Fruit fly (Drosophila melanogaster) whole organism, embryonic: ENCODE measurements around the gene CG7179.

Experiments used
- BtbVII ChIP-seq: fragments of 200-800 bp; sonication (Bioruptor generic); optimal IDR thresholded peaks from 3 replicates; lab custom pipeline; 2017; ENCODE audit warnings: missing biosample characterization, mild to moderate bottlenecking, missing genetic modification characterization
- CG10543 ChIP-seq: fragments of 200-800 bp; sonication (Bioruptor generic); optimal IDR thresholded peaks from 3 replicates; lab custom pipeline; 2017; ENCODE audit warnings: missing biosample characterization, mild to moderate bottlenecking, missing genetic modification characterization, moderate library complexity
- CG10654 ChIP-seq: fragments of 200-800 bp; sonication (Bioruptor generic); optimal IDR thresholded peaks from 2 replicates; lab custom pipeline; 2016; ENCODE audit warnings: missing biosample characterization, missing genetic modification characterization
- CG12071 ChIP-seq: fragments of 200-800 bp; sonication (Bioruptor generic); optimal IDR thresholded peaks from 3 replicates; lab custom pipeline; 2018; ENCODE audit warnings: missing biosample characterization, mild to moderate bottlenecking, missing genetic modification characterization
- CG12659 ChIP-seq: fragments of 200-800 bp; sonication (Bioruptor generic); optimal IDR thresholded peaks from 3 replicates; lab custom pipeline; 2017; ENCODE audit warnings: mild to moderate bottlenecking, missing biosample characterization, missing genetic modification reagents, missing genetic modification characterization
- CG13624 ChIP-seq: fragments of 200-800 bp; sonication (Bioruptor generic); optimal IDR thresholded peaks from 2 replicates; lab custom pipeline; 2016; ENCODE audit warnings: missing biosample characterization, missing genetic modification characterization
- CG14710 ChIP-seq: fragments of 200-800 bp; sonication (Bioruptor generic); optimal IDR thresholded peaks from 3 replicates; lab custom pipeline; 2019; ENCODE audit warnings: missing biosample characterization, mild to moderate bottlenecking, missing genetic modification characterization, moderate library complexity
- CG17186 ChIP-seq: fragments of 200-800 bp; sonication (Bioruptor generic); optimal IDR thresholded peaks from 3 replicates; lab custom pipeline; 2017; ENCODE audit warnings: missing biosample characterization, missing genetic modification reagents, missing genetic modification characterization
- CG18262 ChIP-seq: fragments of 200-800 bp; optimal IDR thresholded peaks from 3 replicates; lab custom pipeline; 2019; ENCODE audit warnings: missing biosample characterization, mild to moderate bottlenecking, missing genetic modification characterization, moderate library complexity
- CG31365 ChIP-seq: fragments of 200-800 bp; sonication (Bioruptor generic); optimal IDR thresholded peaks from 2 replicates; lab custom pipeline; 2018; ENCODE audit warnings: missing biosample characterization, mild to moderate bottlenecking, missing genetic modification characterization
- CG33213 ChIP-seq: fragments of 200-800 bp; sonication (Bioruptor generic); optimal IDR thresholded peaks from 3 replicates; lab custom pipeline; 2016; ENCODE audit warnings: missing biosample characterization, missing genetic modification characterization
- CG4854 ChIP-seq: fragments of 200-800 bp; sonication (Bioruptor generic); optimal IDR thresholded peaks from 2 replicates; lab custom pipeline; 2016; ENCODE audit warnings: missing biosample characterization, missing genetic modification characterization, inconsistent platforms
- CG6765 ChIP-seq: fragments of 200-800 bp; sonication (Bioruptor generic); optimal IDR thresholded peaks from 3 replicates; lab custom pipeline; 2017; ENCODE audit warnings: missing biosample characterization, mild to moderate bottlenecking, missing genetic modification characterization
- CG6813 ChIP-seq: fragments of 200-800 bp; sonication (Bioruptor generic); optimal IDR thresholded peaks from 2 replicates; lab custom pipeline; 2017; ENCODE audit warnings: missing biosample characterization, missing genetic modification characterization, mild to moderate bottlenecking, moderate library complexity, missing genetic modification reagents
- CG8290 ChIP-seq, 3 experiments: fragments of 200-800 bp; sonication (Bioruptor generic); optimal IDR thresholded peaks; 2 replicates each; lab custom pipeline; 2016 to 2019; ENCODE audit warnings: missing biosample characterization in 3 of 3, missing genetic modification characterization in 3 of 3, mild to moderate bottlenecking in 2 of 3, moderate library complexity in 1 of 3
- CG8924 ChIP-seq: fragments of 200-800 bp; optimal IDR thresholded peaks from 3 replicates; lab custom pipeline; 2019; ENCODE audit warnings: missing biosample characterization, mild to moderate bottlenecking, missing genetic modification characterization, moderate library complexity
- CG9727 ChIP-seq: fragments of 200-800 bp; sonication (Bioruptor generic); optimal IDR thresholded peaks from 3 replicates; lab custom pipeline; 2017; ENCODE audit warnings: missing biosample characterization, mild to moderate bottlenecking, missing genetic modification characterization
- CG9932 ChIP-seq: fragments of 200-800 bp; sonication (Bioruptor generic); IDR thresholded peaks from 2 replicates; pipeline ENCODE4 v1.3.6; 2022; ENCODE audit warnings: missing biosample characterization, missing genetic modification characterization
- CHES-1-like ChIP-seq: fragments of 200-800 bp; sonication (Bioruptor generic); optimal IDR thresholded peaks from 2 replicates; lab custom pipeline; 2016; ENCODE audit warnings: missing biosample characterization, missing genetic modification characterization
- Dip2 ChIP-seq: fragments of 200-800 bp; sonication (Bioruptor generic); IDR thresholded peaks from 2 replicates; pipeline ENCODE4 v1.3.6; 2022; ENCODE audit warnings: missing biosample characterization, missing genetic modification characterization
- Elba2 ChIP-seq: fragments of 200-800 bp; sonication (Bioruptor generic); optimal IDR thresholded peaks from 3 replicates; lab custom pipeline; 2016; ENCODE audit warnings: missing biosample characterization, missing genetic modification characterization
- Ets97D ChIP-seq: fragments of 200-800 bp; sonication (Bioruptor generic); optimal IDR thresholded peaks from 3 replicates; lab custom pipeline; 2016; ENCODE audit warnings: missing biosample characterization, missing genetic modification characterization
- Gsc ChIP-seq: fragments of 200-800 bp; sonication (Bioruptor generic); IDR thresholded peaks from 2 replicates; pipeline ENCODE4 v1.3.6; 2022; ENCODE audit warnings: missing biosample characterization, missing genetic modification characterization
- Hmx ChIP-seq: fragments of 200-800 bp; sonication (Bioruptor generic); optimal IDR thresholded peaks from 2 replicates; lab custom pipeline; 2016; ENCODE audit warnings: missing biosample characterization, missing genetic modification characterization
- Hr3 ChIP-seq: fragments of 200-800 bp; sonication (Bioruptor generic); optimal IDR thresholded peaks from 3 replicates; lab custom pipeline; 2016; ENCODE audit warnings: missing biosample characterization, missing genetic modification characterization
- Jarid2 ChIP-seq: fragments of 200-800 bp; sonication (Bioruptor generic); optimal IDR thresholded peaks from 3 replicates; lab custom pipeline; 2017; ENCODE audit warnings: mild to moderate bottlenecking, missing biosample characterization, missing genetic modification reagents, missing genetic modification characterization
- Lhr ChIP-seq: fragments of 200-800 bp; sonication (Bioruptor generic); optimal IDR thresholded peaks from 3 replicates; lab custom pipeline; 2017; ENCODE audit warnings: mild to moderate bottlenecking, missing biosample characterization, missing genetic modification reagents, missing genetic modification characterization
- Max ChIP-seq: fragments of 200-800 bp; sonication (Bioruptor generic); optimal IDR thresholded peaks from 2 replicates; lab custom pipeline; 2016; ENCODE audit warnings: missing biosample characterization, mild to moderate bottlenecking, missing genetic modification characterization
- NFAT ChIP-seq: fragments of 200-800 bp; sonication (Bioruptor generic); IDR thresholded peaks from 2 replicates; pipeline ENCODE4 v1.3.6; 2022; ENCODE audit warnings: missing biosample characterization, missing genetic modification characterization
- Nf-YA ChIP-seq: fragments of 200-800 bp; sonication (Bioruptor generic); IDR thresholded peaks from 2 replicates; pipeline ENCODE4 v1.3.6; 2022; ENCODE audit warnings: missing biosample characterization, missing genetic modification characterization
- YL-1 ChIP-seq: fragments of 200-800 bp; sonication (Bioruptor generic); optimal IDR thresholded peaks from 3 replicates; lab custom pipeline; 2017; ENCODE audit warnings: missing biosample characterization, mild to moderate bottlenecking, missing genetic modification characterization
- bigmax ChIP-seq: fragments of 200-800 bp; sonication (Bioruptor generic); optimal IDR thresholded peaks from 2 replicates; lab custom pipeline; 2018; ENCODE audit warnings: missing biosample characterization, mild to moderate bottlenecking, missing genetic modification characterization
- bsh ChIP-seq, 2 experiments: fragments of 200-800 bp; sonication (Bioruptor generic); optimal IDR thresholded peaks; 2 replicates each; lab custom pipeline; 2017 to 2018; ENCODE audit warnings: mild to moderate bottlenecking in 2 of 2, missing biosample characterization in 2 of 2, missing genetic modification characterization in 2 of 2, moderate library complexity in 1 of 2
- cato ChIP-seq: fragments of 200-800 bp; sonication (Bioruptor generic); optimal IDR thresholded peaks from 2 replicates; lab custom pipeline; 2016; ENCODE audit warnings: missing biosample characterization, missing genetic modification characterization, borderline replicate concordance
- dimm ChIP-seq: fragments of 200-800 bp; sonication (Bioruptor generic); IDR thresholded peaks from 2 replicates; pipeline ENCODE4 v1.3.6; 2022; ENCODE audit warnings: missing biosample characterization, missing genetic modification characterization
- gfzf ChIP-seq: fragments of 200-800 bp; sonication (Bioruptor generic); optimal IDR thresholded peaks from 2 replicates; lab custom pipeline; 2016; ENCODE audit warnings: missing biosample characterization, mild to moderate bottlenecking, missing genetic modification characterization, moderate library complexity
- gsb ChIP-seq: fragments of 200-800 bp; sonication (Bioruptor generic); IDR thresholded peaks from 2 replicates; pipeline ENCODE4 v1.3.6; 2022; ENCODE audit warnings: missing biosample characterization, missing genetic modification characterization
- jumu ChIP-seq: fragments of 200-800 bp; sonication (Bioruptor generic); optimal IDR thresholded peaks from 3 replicates; lab custom pipeline; 2016; ENCODE audit warnings: missing biosample characterization, missing genetic modification characterization
- kni ChIP-seq: fragments of 200-800 bp; sonication (Bioruptor generic); optimal IDR thresholded peaks from 3 replicates; lab custom pipeline; 2017; ENCODE audit warnings: mild to moderate bottlenecking, missing biosample characterization, missing genetic modification reagents, missing genetic modification characterization
- lov ChIP-seq, 2 experiments: fragments of 200-800 bp in 1 of 2; fragments of >200 bp in 1 of 2; sonication (Bioruptor generic) in 1 of 2; IDR thresholded peaks in 1 of 2; optimal IDR thresholded peaks in 1 of 2; 2 replicates in 1 of 2; 3 replicates in 1 of 2; pipeline versions ENCODE4 v1.3.6 to Lab custom; 2017 to 2022; ENCODE audit warnings: missing biosample characterization in 1 of 2, missing genetic modification characterization in 1 of 2
- nau ChIP-seq: fragments of 200-800 bp; sonication (Bioruptor generic); optimal IDR thresholded peaks from 3 replicates; lab custom pipeline; 2017; ENCODE audit warnings: missing biosample characterization, mild to moderate bottlenecking, missing genetic modification characterization, missing genetic modification reagents
- onecut ChIP-seq: fragments of 200-800 bp; sonication (Bioruptor generic); IDR thresholded peaks from 2 replicates; pipeline ENCODE4 v1.3.6; 2022; ENCODE audit warnings: missing biosample characterization, missing genetic modification characterization
- p53 ChIP-seq: fragments of 200-800 bp; sonication (Bioruptor generic); optimal IDR thresholded peaks from 2 replicates; lab custom pipeline; 2016; ENCODE audit warnings: missing biosample characterization, missing genetic modification characterization
- pros ChIP-seq: fragments of 200-800 bp; sonication (Bioruptor generic); optimal IDR thresholded peaks from 3 replicates; lab custom pipeline; 2019; ENCODE audit warnings: missing biosample characterization, mild to moderate bottlenecking, missing genetic modification characterization, moderate library complexity
- ro ChIP-seq: fragments of 200-800 bp; sonication (Bioruptor generic); IDR thresholded peaks from 2 replicates; pipeline ENCODE4 v1.3.6; 2022; ENCODE audit warnings: missing biosample characterization, missing genetic modification characterization
- row ChIP-seq: fragments of 200-800 bp; sonication (Bioruptor generic); IDR thresholded peaks from 3 replicates; pipeline ENCODE4 v1.3.6; 2022; ENCODE audit warnings: missing biosample characterization, missing genetic modification characterization
- sens-2 ChIP-seq: fragments of 200-800 bp; sonication (Bioruptor generic); IDR thresholded peaks from 2 replicates; pipeline ENCODE4 v1.3.6; 2022; ENCODE audit warnings: missing biosample characterization, missing genetic modification characterization
- seq ChIP-seq: fragments of 200-800 bp; sonication (Bioruptor generic); IDR thresholded peaks from 2 replicates; pipeline ENCODE4 v1.3.6; 2022; ENCODE audit warnings: missing biosample characterization, missing genetic modification characterization
- usp ChIP-seq: fragments of >200 bp; optimal IDR thresholded peaks from 2 replicates; lab custom pipeline; 2017; ENCODE audit warnings: missing biosample characterization, missing genetic modification characterization
- yki ChIP-seq: fragments of >200 bp; optimal IDR thresholded peaks from 3 replicates; lab custom pipeline; 2018

CG7179 gene

DNA sequence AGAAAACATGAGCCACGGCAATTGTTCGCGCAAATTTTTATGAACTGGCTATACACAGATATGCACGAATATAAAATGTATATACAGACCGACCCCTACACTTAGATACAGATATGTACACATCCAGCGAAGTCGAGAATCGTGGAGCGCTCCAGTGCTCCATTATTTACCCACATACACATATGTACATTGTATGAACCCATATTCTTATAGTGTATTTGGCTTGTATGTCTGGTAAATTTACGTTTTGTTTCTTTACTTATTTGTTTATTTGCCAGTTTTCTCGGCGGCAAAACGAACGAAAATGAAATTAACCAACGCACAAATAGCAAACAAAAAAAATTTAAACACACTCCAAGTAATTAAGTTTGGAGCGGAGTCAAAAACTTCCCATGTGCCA is 35.5 kb upstream of the CG7179 start (continued):
- TF ChIP-seq usp (GFP tag; lab: Kevin White, UChicago) = no peak
- peak; percentile 65 for TF ChIP-seq BtbVII
- no peak for TF ChIP-seq Hmx (GFP tag; lab: Kevin White, UChicago)
- peak; percentile 56 for TF ChIP-seq CG9727 (GFP tag; lab: Kevin White, UChicago)
- TF ChIP-seq Gsc (GFP tag; lab: Robert Waterston, UW) = no peak
- TF ChIP-seq yki (lab: Kevin White, UChicago) = no peak
- TF ChIP-seq Elba2 (GFP tag; lab: Kevin White, UChicago) = no peak
- peak in 1 of 2 experiments; percentile 40 for TF ChIP-seq bsh (GFP tag; optimal IDR thresholded peaks at IDR 0.05; lab: Kevin White, UChicago)
- peak; percentile 69 for TF ChIP-seq CG33213 (GFP tag; lab: Kevin White, UChicago)
- no peak for TF ChIP-seq ro (GFP tag; lab: Robert Waterston, UW)
- TF ChIP-seq CHES-1-like (GFP tag; lab: Kevin White, UChicago) = no peak
- peak; percentile 79 for TF ChIP-seq CG31365 (tag; lab: Kevin White, UChicago)
- TF ChIP-seq CG17186 (GFP tag; lab: Kevin White, UChicago) = peak; percentile 26
- peak; percentile 10 for TF ChIP-seq YL-1 (GFP tag; lab: Kevin White, UChicago)
- peak; percentile 21; the same call in 1 of the 2 replicates for TF ChIP-seq gsb (GFP tag; lab: Robert Waterston, UW)
- TF ChIP-seq Jarid2 (GFP tag; lab: Kevin White, UChicago) = peak; percentile 35
- peak; percentile 86 for TF ChIP-seq CG10543
- no peak for TF ChIP-seq jumu (GFP tag; lab: Kevin White, UChicago)
- peak; percentile 18 for TF ChIP-seq Ets97D (GFP tag; lab: Kevin White, UChicago)
- peak; percentile 65; the same call in 1 of the 2 replicates for TF ChIP-seq NFAT (GFP tag; lab: Robert Waterston, UW)
- peak; percentile 49 for TF ChIP-seq CG9932
- peak; percentile 49 for TF ChIP-seq CG14710 (tag; lab: Kevin White, UChicago)
- TF ChIP-seq CG8924 (tag; lab: Kevin White, UChicago) = peak; percentile 54
- TF ChIP-seq gfzf = no peak
- TF ChIP-seq Max (GFP tag; lab: Kevin White, UChicago) = peak; percentile 60
- peak; percentile 33 for TF ChIP-seq Lhr (GFP tag; lab: Kevin White, UChicago)
- TF ChIP-seq sens-2 (GFP tag; lab: Robert Waterston, UW) = no peak; the same call in 1 of the 2 replicates
- peak; percentile 89 for TF ChIP-seq kni (GFP tag; lab: Kevin White, UChicago)
- TF ChIP-seq pros = no peak
- TF ChIP-seq seq (GFP tag; lab: Robert Waterston, UW) = peak; percentile 56; the same call in 1 of the 2 replicates
- peak; percentile 24 for TF ChIP-seq bigmax (GFP tag; lab: Kevin White, UChicago)
- TF ChIP-seq CG6765 (GFP tag; lab: Kevin White, UChicago) = peak; percentile 73
- 0 out of 2 replicates have a peak, but pooled peaks have one; percentile 20 for TF ChIP-seq Nf-YA (GFP tag; lab: Robert Waterston, UW)
- peak; percentile 68 for TF ChIP-seq nau (GFP tag; lab: Kevin White, UChicago)
- TF ChIP-seq onecut (GFP tag; lab: Robert Waterston, UW) = no peak
- peak; percentile 38 for TF ChIP-seq CG10654
- TF ChIP-seq p53 (GFP tag; lab: Kevin White, UChicago) = no peak
- no peak for TF ChIP-seq dimm
- peak; percentile 5; the same call in 1 of the 3 replicates for TF ChIP-seq row (GFP tag; lab: Robert Waterston, UW)
- no peak for TF ChIP-seq Hr3 (GFP tag; lab: Kevin White, UChicago)
- TF ChIP-seq CG6813 (GFP tag; lab: Kevin White, UChicago) = peak; percentile 83
- no peak for TF ChIP-seq cato (GFP tag; lab: Kevin White, UChicago)
- TF ChIP-seq CG4854 (GFP tag; lab: Kevin White, UChicago) = peak; percentile 32
- TF ChIP-seq CG8290 (GFP tag; optimal IDR thresholded peaks at IDR 0.05; lab: Kevin White, UChicago) = no peak
- peak in 1 of 2 experiments; percentile 85 for TF ChIP-seq CG8290 (tag; optimal IDR thresholded peaks at IDR 0.05; lab: Kevin White, UChicago)
- TF ChIP-seq lov (optimal IDR thresholded peaks at IDR 0.05; lab: Kevin White, UChicago) = no peak
- 0 out of 3 replicates have a peak, but pooled peaks have one; percentile 55 for TF ChIP-seq lov (GFP tag; IDR thresholded peaks at IDR 0.05; lab: Robert Waterston, UW)
- TF ChIP-seq CG12659 (GFP tag; lab: Kevin White, UChicago) = peak; percentile 35
- TF ChIP-seq CG18262 = peak; percentile 46
- TF ChIP-seq CG13624 (GFP tag; lab: Kevin White, UChicago) = peak; percentile 61
- TF ChIP-seq Dip2 = no peak
- TF ChIP-seq CG12071 (GFP tag; lab: Kevin White, UChicago) = peak; percentile 75
